Fruit fly (Drosophila melanogaster) whole organism, embryonic: ENCODE data around the gene Bmcp.

Experiments used
- Ada2b ChIP-seq: fragments of 200-800 bp; sonication (Bioruptor generic); IDR thresholded peaks from 2 replicates; pipeline ENCODE4 v1.3.6; 2022; ENCODE audit warnings: missing biosample characterization, missing genetic modification characterization
- C15 ChIP-seq: fragments of 200-800 bp; sonication (Bioruptor generic); IDR thresholded peaks from 3 replicates; pipeline ENCODE4 v1.3.6; 2022; ENCODE audit warnings: missing biosample characterization, missing genetic modification characterization
- CG10462 ChIP-seq: fragments of 200-800 bp; sonication (Bioruptor generic); optimal IDR thresholded peaks from 2 replicates; lab custom pipeline; 2016; ENCODE audit warnings: missing biosample characterization, missing genetic modification characterization
- CG11504 ChIP-seq: fragments of 200-800 bp; sonication (Bioruptor generic); optimal IDR thresholded peaks from 3 replicates; lab custom pipeline; 2019; ENCODE audit warnings: missing biosample characterization, mild to moderate bottlenecking, missing genetic modification characterization, moderate library complexity
- CG11695 ChIP-seq: fragments of 200-800 bp; sonication (Bioruptor generic); IDR thresholded peaks from 3 replicates; pipeline ENCODE4 v1.3.6; 2022; ENCODE audit warnings: missing biosample characterization, missing genetic modification characterization
- CG12155 ChIP-seq: fragments of 200-800 bp; sonication (Bioruptor generic); optimal IDR thresholded peaks from 3 replicates; lab custom pipeline; 2016; ENCODE audit warnings: missing biosample characterization, missing genetic modification characterization
- CG12299 ChIP-seq: fragments of 200-800 bp; sonication (Bioruptor generic); optimal IDR thresholded peaks from 2 replicates; lab custom pipeline; 2018; ENCODE audit warnings: missing biosample characterization, mild to moderate bottlenecking, missing genetic modification characterization
- CG14860 ChIP-seq: fragments of 200-800 bp; sonication (Bioruptor generic); IDR thresholded peaks from 3 replicates; pipeline ENCODE4 v1.3.6; 2022; ENCODE audit warnings: missing biosample characterization, missing genetic modification characterization; ENCODE audit not compliant: partially characterized antibody
- CG17186 ChIP-seq: fragments of 200-800 bp; sonication (Bioruptor generic); optimal IDR thresholded peaks from 3 replicates; lab custom pipeline; 2017; ENCODE audit warnings: missing biosample characterization, missing genetic modification reagents, missing genetic modification characterization
- CG18476 ChIP-seq: fragments of 200-800 bp; sonication (Bioruptor generic); optimal IDR thresholded peaks from 2 replicates; lab custom pipeline; 2016; ENCODE audit warnings: missing biosample characterization, mild to moderate bottlenecking, missing genetic modification characterization
- CG2875 ChIP-seq: fragments of 200-800 bp; sonication (Bioruptor generic); optimal IDR thresholded peaks from 2 replicates; lab custom pipeline; 2017; ENCODE audit warnings: missing biosample characterization, mild to moderate bottlenecking, missing genetic modification characterization, missing genetic modification reagents
- CG30403 ChIP-seq: fragments of 200-800 bp; sonication (Bioruptor generic); optimal IDR thresholded peaks from 3 replicates; lab custom pipeline; 2016; ENCODE audit warnings: missing biosample characterization, missing genetic modification characterization
- CG31224 ChIP-seq: fragments of 200-800 bp; sonication (Bioruptor generic); IDR thresholded peaks from 2 replicates; pipeline ENCODE4 v1.3.6; 2022; ENCODE audit warnings: missing biosample characterization, missing genetic modification characterization
- CG31365 ChIP-seq: fragments of 200-800 bp; sonication (Bioruptor generic); optimal IDR thresholded peaks from 2 replicates; lab custom pipeline; 2018; ENCODE audit warnings: missing biosample characterization, mild to moderate bottlenecking, missing genetic modification characterization
- CG3281 ChIP-seq: fragments of 200-800 bp; sonication (Bioruptor generic); optimal IDR thresholded peaks from 3 replicates; lab custom pipeline; 2017; ENCODE audit warnings: missing biosample characterization, mild to moderate bottlenecking, missing genetic modification characterization
- CG34224 ChIP-seq: fragments of 200-800 bp; sonication (Bioruptor generic); IDR thresholded peaks from 3 replicates; pipeline ENCODE4 v1.3.6; 2022; ENCODE audit warnings: missing biosample characterization, missing genetic modification characterization; ENCODE audit not compliant: partially characterized antibody
- CG3847 ChIP-seq: fragments of 200-800 bp; sonication (Bioruptor generic); IDR thresholded peaks from 2 replicates; pipeline ENCODE4 v1.3.6; 2022; ENCODE audit warnings: missing biosample characterization, missing genetic modification characterization
- CG6254 ChIP-seq: fragments of 200-800 bp; sonication (Bioruptor generic); optimal IDR thresholded peaks from 3 replicates; lab custom pipeline; 2017; ENCODE audit warnings: mild to moderate bottlenecking, missing biosample characterization, missing genetic modification reagents, missing genetic modification characterization
- CG7963 ChIP-seq: fragments of 200-800 bp; sonication (Bioruptor generic); IDR thresholded peaks from 3 replicates; pipeline ENCODE4 v1.3.6; 2022; ENCODE audit warnings: missing biosample characterization, missing genetic modification characterization; ENCODE audit not compliant: partially characterized antibody
- CG9215 ChIP-seq: fragments of 200-800 bp; sonication (Bioruptor generic); IDR thresholded peaks from 2 replicates; pipeline ENCODE4 v1.3.6; 2022; ENCODE audit warnings: missing biosample characterization, missing genetic modification characterization
- CHES-1-like ChIP-seq: fragments of 200-800 bp; sonication (Bioruptor generic); optimal IDR thresholded peaks from 2 replicates; lab custom pipeline; 2016; ENCODE audit warnings: missing biosample characterization, missing genetic modification characterization
- Dbx ChIP-seq: fragments of 200-800 bp; sonication (Bioruptor generic); IDR thresholded peaks from 3 replicates; pipeline ENCODE4 v1.3.6; 2022; ENCODE audit warnings: missing biosample characterization, missing genetic modification characterization
- Dek ChIP-seq: fragments of 200-800 bp; sonication (Bioruptor generic); optimal IDR thresholded peaks from 3 replicates; lab custom pipeline; 2019; ENCODE audit warnings: missing biosample characterization, mild to moderate bottlenecking, missing genetic modification characterization, moderate library complexity
- Doc2 ChIP-seq: fragments of 200-800 bp; sonication (Bioruptor generic); IDR thresholded peaks from 2 replicates; pipeline ENCODE4 v1.3.6; 2022; ENCODE audit warnings: missing biosample characterization, missing genetic modification characterization
- Dp ChIP-seq: fragments of 200-800 bp; sonication (Bioruptor generic); optimal IDR thresholded peaks from 2 replicates; lab custom pipeline; 2018; ENCODE audit warnings: missing biosample characterization, mild to moderate bottlenecking, missing genetic modification characterization, moderate library complexity
- GATAe ChIP-seq: fragments of 200-800 bp; sonication (Bioruptor generic); conservative IDR thresholded peaks from 2 replicates; pipeline ENCODE4 v1.3.6; 2022; ENCODE audit warnings: missing biosample characterization, missing genetic modification characterization
- MESR4 ChIP-seq: fragments of 200-800 bp; sonication (Bioruptor generic); optimal IDR thresholded peaks from 2 replicates; lab custom pipeline; 2018; ENCODE audit warnings: missing biosample characterization, mild to moderate bottlenecking, missing genetic modification characterization, moderate library complexity
- Mrtf ChIP-seq: fragments of 200-800 bp; sonication (Bioruptor generic); IDR thresholded peaks from 3 replicates; pipeline ENCODE4 v1.3.6; 2022; ENCODE audit warnings: missing biosample characterization, missing genetic modification characterization
- Usf ChIP-seq: fragments of 200-800 bp; sonication (Bioruptor generic); optimal IDR thresholded peaks from 2 replicates; lab custom pipeline; 2017; ENCODE audit warnings: missing genotype, missing biosample characterization, missing genetic modification characterization
- Vsx1 ChIP-seq: fragments of 200-800 bp; sonication (Bioruptor generic); optimal IDR thresholded peaks from 2 replicates; lab custom pipeline; 2017; ENCODE audit warnings: missing biosample characterization, mild to moderate bottlenecking, missing genetic modification characterization, missing genetic modification reagents
- Xbp1 ChIP-seq: fragments of 200-800 bp; sonication (Bioruptor generic); optimal IDR thresholded peaks from 3 replicates; lab custom pipeline; 2016; ENCODE audit warnings: missing biosample characterization, mild to moderate bottlenecking, missing genetic modification characterization
- bbx ChIP-seq: fragments of 200-800 bp; sonication (Bioruptor generic); IDR thresholded peaks from 2 replicates; pipeline ENCODE4 v1.3.6; 2022; ENCODE audit warnings: missing biosample characterization, missing genetic modification characterization; ENCODE audit not compliant: partially characterized antibody
- caup ChIP-seq: fragments of 200-800 bp; sonication (Bioruptor generic); optimal IDR thresholded peaks from 3 replicates; lab custom pipeline; 2017; ENCODE audit warnings: missing biosample characterization, mild to moderate bottlenecking, missing genetic modification characterization, moderate library complexity; ENCODE audit not compliant: severe bottlenecking
- ci ChIP-seq: fragments of 200-800 bp; sonication (Bioruptor generic); IDR thresholded peaks from 3 replicates; pipeline ENCODE4 v1.3.6; 2022; ENCODE audit warnings: missing biosample characterization, missing genetic modification characterization
- corto ChIP-seq: fragments of 200-800 bp; sonication (Bioruptor generic); optimal IDR thresholded peaks from 2 replicates; lab custom pipeline; 2016; ENCODE audit warnings: missing biosample characterization, mild to moderate bottlenecking, missing genetic modification characterization, moderate library complexity
- disco-r ChIP-seq: fragments of 200-800 bp; sonication (Bioruptor generic); optimal IDR thresholded peaks from 2 replicates; lab custom pipeline; 2016; ENCODE audit warnings: missing biosample characterization, missing genetic modification characterization
- ftz-f1 ChIP-seq: fragments of 200-800 bp; sonication (Bioruptor generic); optimal IDR thresholded peaks from 2 replicates; lab custom pipeline; 2016; ENCODE audit warnings: missing biosample characterization, missing genetic modification characterization
- gcm ChIP-seq: fragments of 200-800 bp; sonication (Bioruptor generic); optimal IDR thresholded peaks from 2 replicates; lab custom pipeline; 2019; ENCODE audit warnings: missing biosample characterization, mild to moderate bottlenecking, missing genetic modification characterization, moderate library complexity
- gcm2 ChIP-seq: fragments of 200-800 bp; sonication (Bioruptor generic); optimal IDR thresholded peaks from 2 replicates; lab custom pipeline; 2016; ENCODE audit warnings: missing biosample characterization, missing genetic modification characterization
- insv ChIP-seq, 2 experiments: fragments of 200-800 bp; sonication (Bioruptor generic); optimal IDR thresholded peaks; 3 replicates each; lab custom pipeline; 2016 to 2018; ENCODE audit warnings: missing biosample characterization in 2 of 2, missing genetic modification characterization in 2 of 2
- kay ChIP-seq: fragments of 200-800 bp; sonication (Bioruptor generic); optimal IDR thresholded peaks from 2 replicates; lab custom pipeline; 2016; ENCODE audit warnings: missing biosample characterization, missing genetic modification characterization
- lbe ChIP-seq: fragments of 200-800 bp; sonication (Bioruptor generic); optimal IDR thresholded peaks from 2 replicates; lab custom pipeline; 2016; ENCODE audit warnings: missing biosample characterization, mild to moderate bottlenecking, missing genetic modification characterization
- maf-S ChIP-seq: fragments of 200-800 bp; sonication (Bioruptor generic); optimal IDR thresholded peaks from 2 replicates; lab custom pipeline; 2016; ENCODE audit warnings: missing biosample characterization, missing genetic modification characterization
- nmo ChIP-seq: fragments of 200-800 bp; sonication (Bioruptor generic); optimal IDR thresholded peaks from 2 replicates; lab custom pipeline; 2018; ENCODE audit warnings: missing biosample characterization, mild to moderate bottlenecking, missing genetic modification characterization, moderate library complexity
- prd ChIP-seq, 3 experiments: fragments of >200 bp in 2 of 3; fragments of 200-800 bp in 1 of 3; sonication (Bioruptor generic) in 1 of 3; optimal IDR thresholded peaks in 2 of 3; IDR thresholded peaks in 1 of 3; 2 replicates in 2 of 3; 3 replicates in 1 of 3; pipeline versions ENCODE4 v1.3.6 to Lab custom; 2017 to 2022; ENCODE audit warnings: missing biosample characterization in 1 of 3, missing genetic modification characterization in 1 of 3
- ro ChIP-seq: fragments of 200-800 bp; sonication (Bioruptor generic); IDR thresholded peaks from 2 replicates; pipeline ENCODE4 v1.3.6; 2022; ENCODE audit warnings: missing biosample characterization, missing genetic modification characterization
- sisA ChIP-seq: fragments of 200-800 bp; sonication (Bioruptor generic); IDR thresholded peaks from 2 replicates; pipeline ENCODE4 v1.3.6; 2022; ENCODE audit warnings: missing biosample characterization, missing genetic modification characterization
- slou ChIP-seq: fragments of 200-800 bp; sonication (Bioruptor generic); optimal IDR thresholded peaks from 3 replicates; lab custom pipeline; 2016; ENCODE audit warnings: missing biosample characterization, missing genetic modification characterization
- tx ChIP-seq: fragments of 200-800 bp; sonication (Bioruptor generic); optimal IDR thresholded peaks from 2 replicates; lab custom pipeline; 2016; ENCODE audit warnings: missing biosample characterization, missing genetic modification characterization
- vfl ChIP-seq: fragments of 200-800 bp; sonication (Bioruptor generic); optimal IDR thresholded peaks from 2 replicates; lab custom pipeline; 2016; ENCODE audit warnings: missing biosample characterization, missing genetic modification characterization

Bmcp gene

dm6 chr3L:11708633-11709116, 12.1 kb upstream of the Bmcp start, which contains the start of the genes Ccdc56 and mtTFB1 (continued):
- TF ChIP-seq caup (GFP tag; lab: Kevin White, UChicago) (no peak), Dbx (GFP tag; lab: Robert Waterston, UW) (no peak), CG3281 (GFP tag; lab: Kevin White, UChicago) (no peak), MESR4 (peak; percentile 64), CG31365 (no peak), CG34224 (GFP tag; lab: Robert Waterston, UW) (no peak), CG7963 (GFP tag; lab: Robert Waterston, UW) (no peak), Usf (GFP tag; lab: Kevin White, UChicago) (no peak), Doc2 (GFP tag; lab: Robert Waterston, UW) (no peak), CG11695 (GFP tag; lab: Robert Waterston, UW) (no peak), Dp (peak; percentile 84), sisA (no peak), CG3847 (GFP tag; lab: Robert Waterston, UW) (no peak), CG6254 (GFP tag; lab: Kevin White, UChicago) (no peak), CG2875 (GFP tag; lab: Kevin White, UChicago) (no peak), ro (GFP tag; lab: Robert Waterston, UW) (no peak), maf-S (no peak), CG12155 (GFP tag; lab: Kevin White, UChicago) (peak; percentile 91), CG14860 (no peak), slou (GFP tag; lab: Kevin White, UChicago) (no peak), gcm2 (GFP tag; lab: Kevin White, UChicago) (no peak), Vsx1 (GFP tag; lab: Kevin White, UChicago) (no peak), Mrtf (GFP tag; lab: Robert Waterston, UW) (no peak), nmo (peak; percentile 29), CG9215 (GFP tag; lab: Robert Waterston, UW) (no peak), CG11504 (tag; lab: Kevin White, UChicago) (peak; percentile 36), bbx (GFP tag; lab: Robert Waterston, UW) (no peak), CG30403 (GFP tag; lab: Kevin White, UChicago) (peak; percentile 0), CG18476 (no peak), Xbp1 (GFP tag; lab: Kevin White, UChicago) (peak; percentile 1), CHES-1-like (GFP tag; lab: Kevin White, UChicago) (no peak), C15 (GFP tag; lab: Robert Waterston, UW) (no peak), prd (optimal IDR thresholded peaks at IDR 0.05; lab: Kevin White, UChicago) (no peak), prd (GFP tag; IDR thresholded peaks at IDR 0.05; lab: Robert Waterston, UW) (no peak), vfl (GFP tag; lab: Kevin White, UChicago) (no peak), kay (GFP tag; lab: Kevin White, UChicago) (peak; percentile 61), lbe (no peak), ftz-f1 (GFP tag; lab: Kevin White, UChicago) (no peak), tx (GFP tag; lab: Kevin White, UChicago) (no peak), CG17186 (peak; percentile 60), gcm (GFP tag; lab: Kevin White, UChicago) (no peak), corto (peak; percentile 33), disco-r (GFP tag; lab: Kevin White, UChicago) (no peak), Dek (tag; lab: Kevin White, UChicago) (no peak), ci (GFP tag; lab: Robert Waterston, UW) (0 out of 3 replicates have a peak, but pooled peaks have one; percentile 39), CG31224 (GFP tag; lab: Robert Waterston, UW) (no peak), Ada2b (no peak), CG10462 (GFP tag; lab: Kevin White, UChicago) (peak; percentile 31), CG12299 (no peak), insv (GFP tag; optimal IDR thresholded peaks at IDR 0.05; lab: Kevin White, UChicago) (no peak), GATAe (GFP tag; lab: Robert Waterston, UW) (no peak)
